Worm (Caenorhabditis elegans) whole organism, young adult: ENCODE data around the gene W01B6.3.

Source experiments
- attf-5 ChIP-seq: fragments of 200-800 bp; sonication (Bioruptor generic); optimal IDR thresholded peaks from 2 replicates; lab custom pipeline; 2018; ENCODE audit warnings: mild to moderate bottlenecking, missing genetic modification characterization, missing compliant biosample characterization
- ets-4 ChIP-seq: fragments of 200-800 bp; sonication (Bioruptor generic); optimal IDR thresholded peaks from 2 replicates; lab custom pipeline; 2018; ENCODE audit warnings: mild to moderate bottlenecking, missing genetic modification characterization, missing compliant biosample characterization
- nfya-1 ChIP-seq: sonication (generic microtip); optimal IDR thresholded peaks from 2 replicates; lab custom pipeline; 2017; ENCODE audit warnings: antibody characterized with exemption, missing compliant biosample characterization, missing genetic modification characterization, borderline replicate concordance; ENCODE audit not compliant: insufficient read depth
- nhr-179 ChIP-seq: sonication (generic microtip); optimal IDR thresholded peaks from 2 replicates; lab custom pipeline; 2016; ENCODE audit warnings: mild to moderate bottlenecking, missing genetic modification characterization, missing compliant biosample characterization
- snpc-4 ChIP-seq, 5 experiments: fragments of 150-350 bp in 1 of 5; sonication (generic microtip) in 4 of 5; optimal IDR thresholded peaks; 2 replicates each; lab custom pipeline; 2014 to 2018; ENCODE audit warnings: missing genetic modification characterization in 5 of 5, missing biosample characterization in 3 of 5, antibody characterized with exemption in 2 of 5, mild to moderate bottlenecking in 2 of 5, missing compliant biosample characterization in 2 of 5, missing genotype in 2 of 5, moderate library complexity in 2 of 5, missing genetic modification reagents in 1 of 5

DNA sequence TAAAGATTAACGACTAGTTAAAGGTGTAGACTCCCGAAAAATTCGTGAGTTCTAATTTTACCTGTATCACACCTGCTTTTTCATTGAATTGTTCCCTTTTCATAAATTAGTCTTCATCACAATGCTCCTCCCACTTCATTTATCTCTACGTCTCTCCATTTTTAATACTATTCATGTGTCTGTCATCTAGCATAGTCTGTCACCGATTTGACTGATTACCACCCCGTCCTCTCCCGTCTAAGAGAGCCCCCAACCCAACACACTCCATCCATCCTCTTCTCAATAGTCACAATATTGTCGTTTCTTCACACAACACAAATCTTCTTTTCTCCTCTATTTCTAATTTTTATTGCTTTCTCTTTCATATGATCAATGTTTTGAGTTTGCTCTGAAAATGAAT, 7.3 kb downstream of the W01B6.3 start:
- TF ChIP-seq attf-5 (GFP tag; lab: Kevin White, UChicago) = no peak
- TF ChIP-seq ets-4 (GFP tag; lab: Kevin White, UChicago) = no peak
- no peak for TF ChIP-seq snpc-4 (GFP tag; optimal IDR thresholded peaks at IDR 0.05; lab: Kevin White, UChicago)
- no peak for TF ChIP-seq snpc-4 (tag; optimal IDR thresholded peaks at IDR 0.05; lab: Kevin White, UChicago)
- no peak for TF ChIP-seq nhr-179 (tag; lab: Kevin White, UChicago)
- no peak for TF ChIP-seq nfya-1
